Worm (Caenorhabditis elegans) whole organism, early embryonic: ENCODE results near the gene nspe-7.

Source experiments
- B0310.2 ChIP-seq: sonication (generic microtip); optimal IDR thresholded peaks from 2 replicates; lab custom pipeline; 2016; ENCODE audit warnings: mild to moderate bottlenecking, missing genetic modification characterization, missing compliant biosample characterization
- F13C5.2 ChIP-seq: sonication (generic microtip); optimal IDR thresholded peaks from 2 replicates; lab custom pipeline; 2017; ENCODE audit warnings: mild to moderate bottlenecking, missing genetic modification characterization, inconsistent platforms, missing compliant biosample characterization
- aly-1 ChIP-seq: sonication (generic microtip); optimal IDR thresholded peaks from 2 replicates; lab custom pipeline; 2016; ENCODE audit warnings: missing genetic modification characterization, missing compliant biosample characterization
- ama-1 ChIP-seq: fragments of 150-350 bp; optimal IDR thresholded peaks from 2 replicates; lab custom pipeline; 2014
- ceh-13 ChIP-seq: fragments of 200-800 bp; sonication (Bioruptor generic); optimal IDR thresholded peaks from 2 replicates; lab custom pipeline; 2018; ENCODE audit warnings: mild to moderate bottlenecking, missing genetic modification characterization, missing compliant biosample characterization
- ceh-36 ChIP-seq: sonication (generic microtip); optimal IDR thresholded peaks from 2 replicates; lab custom pipeline; 2016; ENCODE audit warnings: missing genetic modification characterization, inconsistent platforms, missing compliant biosample characterization
- ets-7 ChIP-seq: sonication (generic microtip); optimal IDR thresholded peaks from 2 replicates; lab custom pipeline; 2016; ENCODE audit warnings: missing genotype, missing genetic modification characterization, missing compliant biosample characterization
- flt-1 ChIP-seq: fragments of 200-800 bp; sonication (Bioruptor generic); IDR thresholded peaks from 2 replicates; pipeline ENCODE4 v1.3.6; 2022; ENCODE audit warnings: missing genetic modification characterization, missing compliant biosample characterization
- hmbx-1 ChIP-seq: sonication (generic microtip); optimal IDR thresholded peaks from 2 replicates; lab custom pipeline; 2016; ENCODE audit warnings: mild to moderate bottlenecking, missing genetic modification characterization, missing compliant biosample characterization
- hmg-4 ChIP-seq: fragments of 200-800 bp; sonication (Bioruptor generic); optimal IDR thresholded peaks from 2 replicates; lab custom pipeline; 2018; ENCODE audit warnings: mild to moderate bottlenecking, missing genetic modification characterization, missing compliant biosample characterization
- hnd-1 ChIP-seq: sonication (generic microtip); optimal IDR thresholded peaks from 2 replicates; lab custom pipeline; 2016; ENCODE audit warnings: missing genetic modification characterization, missing compliant biosample characterization
- pes-1 ChIP-seq: fragments of 200-800 bp; sonication (Bioruptor generic); IDR thresholded peaks from 2 replicates; pipeline ENCODE4 v1.3.6; 2022; ENCODE audit warnings: missing genetic modification reagents, missing genetic modification characterization, missing compliant biosample characterization
- scrt-1 ChIP-seq: fragments of 200-800 bp; sonication (Bioruptor generic); IDR thresholded peaks from 2 replicates; pipeline ENCODE4 v1.3.6; 2022; ENCODE audit warnings: missing genetic modification characterization, missing compliant biosample characterization
- sea-1 ChIP-seq: fragments of 200-800 bp; sonication (Bioruptor generic); conservative IDR thresholded peaks from 2 replicates; pipeline ENCODE4 v1.3.6; 2022; ENCODE audit warnings: missing genetic modification characterization, missing compliant biosample characterization
- tbx-11 ChIP-seq: fragments of 200-800 bp; sonication (Bioruptor generic); IDR thresholded peaks from 2 replicates; pipeline ENCODE4 v1.3.6; 2022; ENCODE audit warnings: missing genetic modification characterization, missing compliant biosample characterization
- tbx-37 ChIP-seq: fragments of 200-800 bp; sonication (Bioruptor generic); conservative IDR thresholded peaks from 2 replicates; pipeline ENCODE4 v1.3.6; 2022; ENCODE audit warnings: missing genetic modification reagents, missing genetic modification characterization, missing compliant biosample characterization
- tra-4 ChIP-seq: sonication (generic microtip); optimal IDR thresholded peaks from 2 replicates; lab custom pipeline; 2017; ENCODE audit warnings: missing genetic modification characterization, missing compliant biosample characterization

nspe-7 gene

DNA sequence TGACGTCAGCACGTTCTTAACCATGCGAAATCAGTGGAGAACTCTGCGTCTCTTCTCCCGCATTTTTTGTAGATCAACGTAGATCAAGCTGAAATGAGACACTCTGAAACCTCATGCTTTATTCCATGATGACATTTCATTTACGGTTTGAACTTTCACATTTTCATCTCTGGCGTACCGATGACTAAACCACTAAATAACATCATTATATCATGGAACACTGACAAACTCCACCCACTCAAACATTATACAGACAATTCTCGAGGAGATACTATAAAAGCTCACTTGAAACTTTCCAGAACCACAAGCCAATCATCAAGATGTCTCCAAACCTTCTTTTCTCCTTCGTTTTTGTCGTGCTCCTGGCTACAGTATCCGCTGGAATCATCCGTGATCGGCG is at the start of gene nspe-7:
TSS of gene nspe-7 (plus strand) at position 301 of the 400 bp plus-strand sequence.
- TF ChIP-seq F13C5.2 (tag; lab: Kevin White, UChicago) (no peak), ets-7 (tag; lab: Kevin White, UChicago) (no peak), sea-1 (no peak), flt-1 (GFP tag; lab: Robert Waterston, UW) (no peak), scrt-1 (GFP tag; lab: Robert Waterston, UW) (no peak), hnd-1 (tag; lab: Kevin White, UChicago) (no peak), ceh-13 (GFP tag; lab: Kevin White, UChicago) (no peak), hmbx-1 (no peak), aly-1 (tag; lab: Kevin White, UChicago) (no peak), tbx-11 (GFP tag; lab: Robert Waterston, UW) (no peak), tra-4 (tag; lab: Kevin White, UChicago) (no peak), ceh-36 (tag; lab: Kevin White, UChicago) (no peak), pes-1 (GFP tag; lab: Robert Waterston, UW) (no peak), ama-1 (no peak), tbx-37 (no peak), hmg-4 (GFP tag; lab: Kevin White, UChicago) (no peak), B0310.2 (tag; lab: Kevin White, UChicago) (no peak)

DNA sequence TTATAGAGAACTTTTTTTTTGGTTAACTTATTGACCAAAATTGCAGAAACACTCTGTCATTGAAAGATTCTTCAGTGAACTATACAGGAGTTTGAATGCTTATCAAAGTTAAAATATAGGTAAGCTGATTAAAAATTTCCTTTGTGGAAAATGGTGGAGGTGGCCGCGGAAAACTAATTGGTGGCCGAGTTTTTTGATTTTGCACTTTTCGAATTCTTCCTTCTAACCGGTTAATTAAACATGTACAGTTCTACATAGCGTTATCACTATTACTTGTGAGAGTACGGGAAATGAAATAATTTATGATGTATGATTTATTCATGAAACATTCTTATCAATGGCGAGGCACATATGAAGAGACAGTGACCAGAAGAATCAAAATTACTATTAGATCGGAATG is 49.2 kb upstream of the nspe-7 start, which contains the start of gene clec-8:
TSS of gene clec-8 (minus strand) at position 308 of the 400 bp plus-strand sequence.
- TF ChIP-seq tra-4 (tag; lab: Kevin White, UChicago) (no peak), pes-1 (GFP tag; lab: Robert Waterston, UW) (no peak)

DNA sequence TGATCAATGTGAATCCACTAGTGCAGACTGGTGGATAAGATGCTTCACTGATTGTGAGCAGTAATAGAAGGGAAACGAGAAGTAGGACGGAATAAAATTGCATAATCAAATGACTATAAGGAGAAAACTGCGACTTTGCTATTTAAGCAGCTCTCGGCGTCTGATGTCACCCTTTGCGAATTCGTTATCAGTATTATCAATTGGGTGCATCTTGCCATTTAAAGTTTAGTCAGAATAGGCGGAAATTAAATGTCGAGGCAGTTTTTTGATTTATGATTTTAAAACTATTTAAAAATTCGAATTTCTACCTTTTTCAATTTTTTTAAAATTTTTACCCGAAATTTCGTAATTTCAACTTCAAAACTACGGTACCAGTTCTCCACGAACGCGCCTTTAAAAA is 46.0 kb upstream of the nspe-7 start, which contains the start of gene clec-4:
TSS of gene clec-4 (minus strand) at position 162 of the 400 bp plus-strand sequence.
- TF ChIP-seq ama-1: no peak
- TF ChIP-seq tbx-37: no peak
- no peak for TF ChIP-seq hnd-1 (tag; lab: Kevin White, UChicago)
- no peak for TF ChIP-seq B0310.2 (tag; lab: Kevin White, UChicago)
- TF ChIP-seq F13C5.2 (tag; lab: Kevin White, UChicago): no peak
- no peak for TF ChIP-seq flt-1 (GFP tag; lab: Robert Waterston, UW)
- no peak for TF ChIP-seq hmg-4 (GFP tag; lab: Kevin White, UChicago)
- TF ChIP-seq aly-1 (tag; lab: Kevin White, UChicago): no peak
- TF ChIP-seq hmbx-1: no peak
- no peak for TF ChIP-seq pes-1 (GFP tag; lab: Robert Waterston, UW)
- no peak for TF ChIP-seq tra-4 (tag; lab: Kevin White, UChicago)
- no peak for TF ChIP-seq ceh-36 (tag; lab: Kevin White, UChicago)
- no peak for TF ChIP-seq ceh-13 (GFP tag; lab: Kevin White, UChicago)
- TF ChIP-seq ets-7 (tag; lab: Kevin White, UChicago): no peak
- TF ChIP-seq sea-1: no peak
- no peak for TF ChIP-seq tbx-11 (GFP tag; lab: Robert Waterston, UW)
- TF ChIP-seq scrt-1 (GFP tag; lab: Robert Waterston, UW): no peak

DNA sequence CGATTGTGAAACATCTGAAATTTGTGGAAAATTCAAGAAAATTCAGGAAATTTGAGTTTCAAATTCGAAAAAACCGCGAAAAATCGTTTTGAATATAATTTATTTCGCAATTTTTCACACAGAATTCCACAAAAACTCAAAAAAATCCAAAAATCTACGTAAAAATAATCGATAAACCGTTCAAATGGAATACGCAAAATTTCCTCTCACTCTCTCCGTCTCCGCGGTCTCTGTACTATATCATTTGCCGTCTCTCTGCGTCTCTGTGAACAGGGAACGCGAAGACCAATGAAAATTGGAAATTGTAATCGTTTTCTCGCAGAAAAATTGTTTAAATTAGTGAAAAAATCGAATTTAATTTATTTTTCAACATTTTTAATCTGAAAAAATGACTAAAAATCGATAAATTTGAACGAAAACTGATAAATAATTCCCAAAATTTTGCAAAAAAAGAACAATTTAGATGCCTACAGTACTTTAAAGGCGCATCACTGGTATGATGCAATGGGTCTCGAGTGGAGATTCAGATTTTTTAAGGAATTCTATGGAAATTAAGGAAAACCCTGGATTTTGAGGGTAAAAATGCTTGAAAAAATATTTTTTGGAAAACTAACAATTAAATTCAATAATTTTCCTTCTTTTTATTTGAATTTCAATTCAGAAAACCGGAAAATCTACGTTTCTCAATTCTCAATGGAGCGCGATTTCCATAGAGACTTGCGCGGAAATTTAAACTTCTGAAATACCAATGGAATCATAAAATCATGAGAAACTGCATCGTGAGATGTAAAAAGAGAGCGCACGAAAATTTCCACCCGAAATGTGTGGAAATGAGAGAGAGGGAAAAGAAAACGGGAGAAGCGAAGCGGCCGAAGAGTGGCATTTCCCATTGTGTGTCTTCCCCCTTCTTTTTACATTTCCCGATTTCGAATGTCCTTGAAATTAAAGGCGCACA is 23.0 kb upstream of the nspe-7 start, which contains the start of the genes ceh-100 and lips-15:
TSS of gene ceh-100 (minus strand) at position 14 of the 955 bp plus-strand sequence.
TSS of gene lips-15 (plus strand) at position 720 of the 955 bp plus-strand sequence.
- no peak for TF ChIP-seq scrt-1 (GFP tag; lab: Robert Waterston, UW)
- TF ChIP-seq tra-4 (tag; lab: Kevin White, UChicago): no peak
- TF ChIP-seq ceh-36 (tag; lab: Kevin White, UChicago): no peak
- TF ChIP-seq ama-1: no peak
- no peak for TF ChIP-seq ets-7 (tag; lab: Kevin White, UChicago)

DNA sequence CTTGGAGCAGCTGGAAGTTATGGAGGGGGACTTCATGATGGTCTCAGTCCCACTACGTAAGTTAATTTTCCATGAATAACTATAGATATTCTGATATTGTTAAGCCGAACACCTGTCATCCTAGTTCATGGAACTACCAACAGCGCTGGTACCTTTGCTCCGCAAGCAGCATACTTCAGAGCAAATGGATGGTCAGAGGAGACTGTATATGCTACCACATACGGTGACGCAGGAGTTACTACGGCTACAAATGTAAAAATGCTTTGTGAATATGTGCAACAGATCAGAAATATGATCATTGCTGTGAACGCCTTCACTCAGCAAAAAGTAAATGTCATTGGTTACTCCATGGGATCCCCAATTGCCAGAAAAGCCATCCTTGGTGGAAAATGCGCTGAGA is 20.9 kb upstream of the nspe-7 start:
- TF ChIP-seq flt-1 (GFP tag; lab: Robert Waterston, UW) (no peak), ceh-36 (tag; lab: Kevin White, UChicago) (no peak), hnd-1 (tag; lab: Kevin White, UChicago) (no peak), tbx-11 (GFP tag; lab: Robert Waterston, UW) (no peak; the same call in 1 of the 2 replicates), ama-1 (no peak), scrt-1 (GFP tag; lab: Robert Waterston, UW) (no peak), ceh-13 (GFP tag; lab: Kevin White, UChicago) (no peak), hmg-4 (GFP tag; lab: Kevin White, UChicago) (no peak), hmbx-1 (no peak), F13C5.2 (tag; lab: Kevin White, UChicago) (no peak), aly-1 (tag; lab: Kevin White, UChicago) (no peak), tbx-37 (no peak), tra-4 (tag; lab: Kevin White, UChicago) (no peak), B0310.2 (tag; lab: Kevin White, UChicago) (no peak), ets-7 (tag; lab: Kevin White, UChicago) (no peak), sea-1 (no peak), pes-1 (GFP tag; lab: Robert Waterston, UW) (no peak)

DNA sequence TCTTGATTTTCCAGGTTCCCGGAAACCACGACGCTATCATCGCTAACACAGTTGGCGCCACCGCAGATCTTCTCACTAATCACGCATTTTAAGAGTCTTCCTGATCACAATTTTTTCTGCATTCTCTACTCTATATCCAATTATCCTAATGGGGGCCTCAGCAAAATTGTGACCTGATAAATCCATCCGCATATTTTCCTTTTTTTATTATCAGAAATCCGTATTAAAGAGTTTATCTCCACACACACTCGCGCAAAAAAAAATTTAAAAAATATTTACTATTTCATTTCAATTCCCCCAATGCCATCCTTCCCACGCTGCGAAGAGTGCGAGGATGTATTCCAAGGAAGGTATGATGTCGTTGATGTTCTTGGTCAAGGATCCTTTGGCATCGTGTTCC is 20.1 kb upstream of the nspe-7 start, which contains the start of gene Y38E10A.8:
TSS of gene Y38E10A.8 (plus strand) at position 301 of the 400 bp plus-strand sequence.
- TF ChIP-seq F13C5.2 (tag; lab: Kevin White, UChicago) (no peak), scrt-1 (GFP tag; lab: Robert Waterston, UW) (no peak), ceh-36 (tag; lab: Kevin White, UChicago) (no peak), B0310.2 (tag; lab: Kevin White, UChicago) (no peak), sea-1 (no peak), aly-1 (tag; lab: Kevin White, UChicago) (no peak), ama-1 (no peak), hmg-4 (GFP tag; lab: Kevin White, UChicago) (no peak), flt-1 (GFP tag; lab: Robert Waterston, UW) (no peak), pes-1 (GFP tag; lab: Robert Waterston, UW) (no peak), hmbx-1 (no peak), ceh-13 (GFP tag; lab: Kevin White, UChicago) (no peak), hnd-1 (tag; lab: Kevin White, UChicago) (no peak), ets-7 (tag; lab: Kevin White, UChicago) (no peak), tbx-11 (GFP tag; lab: Robert Waterston, UW) (no peak), tbx-37 (no peak), tra-4 (tag; lab: Kevin White, UChicago) (no peak)
